Fruit fly (Drosophila melanogaster) whole organism, prepupa: ENCODE measurements around the gene Pp1alpha-96A.

Experiments used
- CG10631 ChIP-seq: fragments of 200-800 bp; sonication (Bioruptor generic); optimal IDR thresholded peaks from 2 replicates; lab custom pipeline; 2016; ENCODE audit warnings: missing biosample characterization, missing genetic modification characterization
- CG10669 ChIP-seq: fragments of 200-800 bp; sonication (Bioruptor generic); optimal IDR thresholded peaks from 3 replicates; lab custom pipeline; 2018; ENCODE audit warnings: missing biosample characterization, mild to moderate bottlenecking, missing genetic modification characterization, moderate library complexity
- CG11294 ChIP-seq: fragments of 200-800 bp; sonication (Bioruptor generic); IDR thresholded peaks from 2 replicates; pipeline ENCODE4 v1.3.6; 2022; ENCODE audit warnings: missing biosample characterization, missing genetic modification characterization
- CG11762 ChIP-seq: fragments of 200-800 bp; sonication (Bioruptor generic); optimal IDR thresholded peaks from 3 replicates; lab custom pipeline; 2016; ENCODE audit warnings: missing biosample characterization, missing genetic modification characterization; ENCODE audit not compliant: insufficient read depth
- CG11902 ChIP-seq: fragments of 200-800 bp; sonication (Bioruptor generic); optimal IDR thresholded peaks from 3 replicates; lab custom pipeline; 2016; ENCODE audit warnings: missing biosample characterization, missing genetic modification characterization
- CG15336 ChIP-seq: fragments of 200-800 bp; sonication (Bioruptor generic); IDR thresholded peaks from 2 replicates; pipeline ENCODE4 v1.3.6; 2022; ENCODE audit warnings: missing biosample characterization, missing genetic modification characterization
- CG1621 ChIP-seq: fragments of 200-800 bp; sonication (Bioruptor generic); optimal IDR thresholded peaks from 3 replicates; lab custom pipeline; 2018; ENCODE audit warnings: missing biosample characterization, mild to moderate bottlenecking, missing genetic modification characterization
- CG16779 ChIP-seq: fragments of 200-800 bp; sonication (Bioruptor generic); optimal IDR thresholded peaks from 3 replicates; lab custom pipeline; 2017; ENCODE audit warnings: missing biosample characterization, mild to moderate bottlenecking, missing genetic modification characterization
- CG3032 ChIP-seq: fragments of 200-800 bp; optimal IDR thresholded peaks from 2 replicates; lab custom pipeline; 2019; ENCODE audit warnings: missing biosample characterization, mild to moderate bottlenecking, missing genetic modification characterization, moderate library complexity
- CG31627 ChIP-seq: fragments of 200-800 bp; sonication (Bioruptor generic); optimal IDR thresholded peaks from 3 replicates; lab custom pipeline; 2016; ENCODE audit warnings: missing biosample characterization, missing genetic modification characterization
- CG32006 ChIP-seq: fragments of 200-800 bp; sonication (Bioruptor generic); optimal IDR thresholded peaks from 3 replicates; lab custom pipeline; 2017; ENCODE audit warnings: missing biosample characterization, mild to moderate bottlenecking, missing genetic modification characterization
- CG3919 ChIP-seq: fragments of 200-800 bp; sonication (Bioruptor generic); optimal IDR thresholded peaks from 3 replicates; lab custom pipeline; 2016; ENCODE audit warnings: missing biosample characterization, missing genetic modification characterization
- CG4318 ChIP-seq: fragments of 200-800 bp; sonication (Bioruptor generic); optimal IDR thresholded peaks from 3 replicates; lab custom pipeline; 2017; ENCODE audit warnings: missing biosample characterization, mild to moderate bottlenecking, missing genetic modification characterization
- CG6163 ChIP-seq: fragments of 200-800 bp; sonication (Bioruptor generic); IDR thresholded peaks from 3 replicates; pipeline ENCODE4 v1.3.6; 2022; ENCODE audit warnings: missing biosample characterization, missing genetic modification characterization
- CG6276 ChIP-seq: fragments of 200-800 bp; sonication (Bioruptor generic); optimal IDR thresholded peaks from 2 replicates; lab custom pipeline; 2017; ENCODE audit warnings: missing biosample characterization, mild to moderate bottlenecking, missing genetic modification characterization
- CG6792 ChIP-seq: fragments of 200-800 bp; sonication (Bioruptor generic); optimal IDR thresholded peaks from 3 replicates; lab custom pipeline; 2016; ENCODE audit warnings: missing biosample characterization, missing genetic modification characterization
- CG6808 ChIP-seq: fragments of 200-800 bp; sonication (Bioruptor generic); optimal IDR thresholded peaks from 3 replicates; lab custom pipeline; 2017; ENCODE audit warnings: missing biosample characterization, missing genetic modification characterization, mild to moderate bottlenecking, moderate library complexity, missing genetic modification reagents
- CG6854 ChIP-seq: fragments of 200-800 bp; sonication (Bioruptor generic); optimal IDR thresholded peaks from 2 replicates; lab custom pipeline; 2017; ENCODE audit warnings: missing biosample characterization, mild to moderate bottlenecking, missing genetic modification characterization
- CG7368 ChIP-seq: fragments of 200-800 bp; sonication (Bioruptor generic); optimal IDR thresholded peaks from 3 replicates; lab custom pipeline; 2016; ENCODE audit warnings: missing biosample characterization, missing genetic modification characterization
- CG8119 ChIP-seq: fragments of 200-800 bp; sonication (Bioruptor generic); IDR thresholded peaks from 3 replicates; pipeline ENCODE4 v1.3.6; 2022; ENCODE audit warnings: missing biosample characterization, missing genetic modification characterization
- CG8319 ChIP-seq: fragments of 200-800 bp; sonication (Bioruptor generic); optimal IDR thresholded peaks from 3 replicates; lab custom pipeline; 2016; ENCODE audit warnings: missing biosample characterization, missing genetic modification characterization
- CG8632 ChIP-seq: fragments of 200-800 bp; sonication (Bioruptor generic); optimal IDR thresholded peaks from 3 replicates; lab custom pipeline; 2016; ENCODE audit warnings: missing biosample characterization, missing genetic modification characterization
- CG9139 ChIP-seq: fragments of 200-800 bp; sonication (Bioruptor generic); optimal IDR thresholded peaks from 3 replicates; lab custom pipeline; 2017; ENCODE audit warnings: missing biosample characterization, mild to moderate bottlenecking, missing genetic modification characterization
- Eip75B ChIP-seq: fragments of 200-800 bp; sonication (Bioruptor generic); optimal IDR thresholded peaks from 3 replicates; lab custom pipeline; 2016; ENCODE audit warnings: missing biosample characterization, missing genetic modification characterization
- Eip93F ChIP-seq: fragments of 200-800 bp; sonication (Bioruptor generic); optimal IDR thresholded peaks from 2 replicates; lab custom pipeline; 2016; ENCODE audit warnings: missing biosample characterization, mild to moderate bottlenecking, missing genetic modification characterization
- Ets96B ChIP-seq: fragments of 200-800 bp; optimal IDR thresholded peaks from 2 replicates; lab custom pipeline; 2019; ENCODE audit warnings: missing biosample characterization, mild to moderate bottlenecking, missing genetic modification characterization, moderate library complexity
- Gug ChIP-seq: fragments of 200-800 bp; sonication (Bioruptor generic); IDR thresholded peaks from 2 replicates; pipeline ENCODE4 v1.3.6; 2022; ENCODE audit warnings: missing biosample characterization, missing genetic modification characterization
- Hr4 ChIP-seq: fragments of 200-800 bp; sonication (Bioruptor generic); optimal IDR thresholded peaks from 3 replicates; lab custom pipeline; 2016; ENCODE audit warnings: missing biosample characterization, missing genetic modification characterization
- Met ChIP-seq: fragments of 200-800 bp; sonication (Bioruptor generic); optimal IDR thresholded peaks from 3 replicates; lab custom pipeline; 2016; ENCODE audit warnings: missing biosample characterization, missing genetic modification characterization
- OdsH ChIP-seq: fragments of 200-800 bp; sonication (Bioruptor generic); optimal IDR thresholded peaks from 3 replicates; lab custom pipeline; 2016; ENCODE audit warnings: missing biosample characterization, missing genetic modification characterization
- Smox ChIP-seq: fragments of 200-800 bp; sonication (Bioruptor generic); optimal IDR thresholded peaks from 3 replicates; lab custom pipeline; 2016; ENCODE audit warnings: missing biosample characterization, missing genetic modification characterization
- Sox102F ChIP-seq: fragments of 200-800 bp; sonication (Bioruptor generic); optimal IDR thresholded peaks from 2 replicates; lab custom pipeline; 2016; ENCODE audit warnings: missing biosample characterization, mild to moderate bottlenecking, missing genetic modification characterization
- Sox14 ChIP-seq: fragments of 200-800 bp; sonication (Bioruptor generic); optimal IDR thresholded peaks from 3 replicates; lab custom pipeline; 2016; ENCODE audit warnings: missing biosample characterization, missing genetic modification characterization
- Sox15 ChIP-seq: fragments of 200-800 bp; sonication (Bioruptor generic); optimal IDR thresholded peaks from 3 replicates; lab custom pipeline; 2016; ENCODE audit warnings: missing biosample characterization, missing genetic modification characterization
- achi ChIP-seq: fragments of 200-800 bp; sonication (Bioruptor generic); optimal IDR thresholded peaks from 3 replicates; lab custom pipeline; 2016; ENCODE audit warnings: missing biosample characterization, missing genetic modification characterization
- acj6 ChIP-seq: fragments of 200-800 bp; sonication (Bioruptor generic); optimal IDR thresholded peaks from 3 replicates; lab custom pipeline; 2016; ENCODE audit warnings: missing biosample characterization, missing genetic modification characterization
- cyc ChIP-seq: fragments of 200-800 bp; sonication (Bioruptor generic); optimal IDR thresholded peaks from 3 replicates; lab custom pipeline; 2016; ENCODE audit warnings: missing biosample characterization, missing genetic modification characterization
- dac ChIP-seq: fragments of 200-800 bp; sonication (Bioruptor generic); optimal IDR thresholded peaks from 2 replicates; lab custom pipeline; 2017; ENCODE audit warnings: missing biosample characterization, mild to moderate bottlenecking, missing genetic modification characterization
- dsx ChIP-seq: fragments of 200-800 bp; optimal IDR thresholded peaks from 3 replicates; lab custom pipeline; 2019; ENCODE audit warnings: missing biosample characterization, mild to moderate bottlenecking, missing genetic modification characterization, moderate library complexity; ENCODE audit not compliant: poor library complexity, severe bottlenecking
- eg ChIP-seq: fragments of 200-800 bp; sonication (Bioruptor generic); IDR thresholded peaks from 3 replicates; pipeline ENCODE4 v1.3.6; 2022; ENCODE audit warnings: missing biosample characterization, missing genetic modification characterization
- esn ChIP-seq: fragments of 200-800 bp; sonication (Bioruptor generic); optimal IDR thresholded peaks from 2 replicates; lab custom pipeline; 2016; ENCODE audit warnings: missing biosample characterization, mild to moderate bottlenecking, missing genetic modification characterization, moderate library complexity
- fd59A ChIP-seq: fragments of 200-800 bp; sonication (Bioruptor generic); optimal IDR thresholded peaks from 2 replicates; lab custom pipeline; 2017; ENCODE audit warnings: missing biosample characterization, mild to moderate bottlenecking, missing genetic modification characterization, missing genetic modification reagents
- fd85E ChIP-seq: fragments of 200-800 bp; sonication (Bioruptor generic); optimal IDR thresholded peaks from 3 replicates; lab custom pipeline; 2016; ENCODE audit warnings: missing biosample characterization, missing genetic modification characterization
- fkh ChIP-seq: fragments of 200-800 bp; sonication (Bioruptor generic); optimal IDR thresholded peaks from 3 replicates; lab custom pipeline; 2017; ENCODE audit warnings: missing biosample characterization, mild to moderate bottlenecking, missing genetic modification characterization, moderate library complexity
- lz ChIP-seq: fragments of 200-800 bp; sonication (Bioruptor generic); optimal IDR thresholded peaks from 3 replicates; lab custom pipeline; 2016; ENCODE audit warnings: missing biosample characterization, missing genetic modification characterization
- net ChIP-seq: fragments of 200-800 bp; sonication (Bioruptor generic); optimal IDR thresholded peaks from 3 replicates; lab custom pipeline; 2016; ENCODE audit warnings: missing biosample characterization, missing genetic modification characterization
- pdm3 ChIP-seq: fragments of 200-800 bp; sonication (Bioruptor generic); optimal IDR thresholded peaks from 3 replicates; lab custom pipeline; 2016; ENCODE audit warnings: missing biosample characterization, missing genetic modification characterization
- salr ChIP-seq, 2 experiments: fragments of 200-800 bp; sonication (Bioruptor generic); optimal IDR thresholded peaks; 3 replicates each; lab custom pipeline; 2016 to 2018; ENCODE audit warnings: missing biosample characterization in 2 of 2, missing genetic modification characterization in 2 of 2, mild to moderate bottlenecking in 1 of 2
- spab ChIP-seq: fragments of 200-800 bp; sonication (Bioruptor generic); optimal IDR thresholded peaks from 2 replicates; lab custom pipeline; 2017; ENCODE audit warnings: missing biosample characterization, mild to moderate bottlenecking, missing genetic modification characterization, missing genetic modification reagents
- ss ChIP-seq, 2 experiments: fragments of 200-800 bp; sonication (Bioruptor generic); optimal IDR thresholded peaks; 2 replicates in 1 of 2; 3 replicates in 1 of 2; lab custom pipeline; 2017 to 2018; ENCODE audit warnings: mild to moderate bottlenecking in 2 of 2, missing biosample characterization in 2 of 2, missing genetic modification characterization in 2 of 2, moderate library complexity in 1 of 2
- svp ChIP-seq: fragments of 200-800 bp; sonication (Bioruptor generic); peaks from one replicate; lab custom pipeline; 2016; ENCODE audit warnings: missing biosample characterization, missing genetic modification characterization
- topi ChIP-seq: fragments of 200-800 bp; sonication (Bioruptor generic); optimal IDR thresholded peaks from 3 replicates; lab custom pipeline; 2016; ENCODE audit warnings: missing biosample characterization, missing genetic modification characterization
- vri ChIP-seq: fragments of 200-800 bp; sonication (Bioruptor generic); optimal IDR thresholded peaks from 3 replicates; lab custom pipeline; 2016; ENCODE audit warnings: missing biosample characterization, mild to moderate bottlenecking, missing genetic modification characterization

Gene Pp1alpha-96A

DNA sequence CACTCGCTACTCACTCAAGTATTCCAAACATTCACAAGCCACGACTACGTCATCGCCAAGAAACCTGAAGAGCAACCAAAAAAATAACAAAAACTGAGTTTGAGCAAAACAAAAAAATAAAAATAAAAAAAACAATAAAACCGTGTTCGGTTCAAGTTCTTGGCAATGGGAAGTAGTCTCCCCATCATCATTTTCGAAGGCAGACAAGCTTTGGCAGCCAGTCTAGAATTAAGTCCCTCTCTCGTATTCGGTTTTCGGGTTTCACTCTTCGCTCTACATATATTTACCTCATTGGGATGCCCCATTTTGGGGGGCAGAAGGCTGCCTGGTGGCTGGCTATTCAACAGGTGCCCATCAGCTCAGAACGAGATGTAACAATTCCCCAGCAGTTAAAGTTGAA, 31.8 kb downstream of the Pp1alpha-96A start:
- no peak for TF ChIP-seq CG31627 (GFP tag; lab: Kevin White, UChicago)
- no peak for TF ChIP-seq Sox15
- peak; percentile 32 for TF ChIP-seq CG8632 (GFP tag; lab: Kevin White, UChicago)
- no peak for TF ChIP-seq fkh (GFP tag; lab: Kevin White, UChicago)
- TF ChIP-seq Sox102F (GFP tag; lab: Kevin White, UChicago) = no peak
- no peak for TF ChIP-seq Eip93F (GFP tag; lab: Kevin White, UChicago)
- TF ChIP-seq CG6276 (GFP tag; lab: Kevin White, UChicago) = no peak
- no peak; the same call in 2 of the 3 replicates for TF ChIP-seq eg (GFP tag; lab: Robert Waterston, UW)
- TF ChIP-seq dsx (GFP tag; lab: Kevin White, UChicago) = peak; percentile 89
- no peak for TF ChIP-seq fd59A
- peak; percentile 92 for TF ChIP-seq CG6808 (GFP tag; lab: Kevin White, UChicago)
- TF ChIP-seq CG15336 (GFP tag; lab: Robert Waterston, UW) = peak; percentile 16; the same call in 1 of the 2 replicates
- no peak for TF ChIP-seq CG11294
- peak; percentile 19 for TF ChIP-seq CG3919 (GFP tag; lab: Kevin White, UChicago)
- TF ChIP-seq salr (GFP tag; optimal IDR thresholded peaks at IDR 0.05; lab: Kevin White, UChicago) = no peak
- peak; percentile 97 to 99 for TF ChIP-seq ss (GFP tag; optimal IDR thresholded peaks at IDR 0.05; lab: Kevin White, UChicago)
- no peak for TF ChIP-seq acj6 (GFP tag; lab: Kevin White, UChicago)
- TF ChIP-seq cyc (GFP tag; lab: Kevin White, UChicago) = no peak
- no peak for TF ChIP-seq CG32006 (GFP tag; lab: Kevin White, UChicago)
- TF ChIP-seq lz (GFP tag; lab: Kevin White, UChicago) = no peak
- no peak for TF ChIP-seq topi (GFP tag; lab: Kevin White, UChicago)
- TF ChIP-seq CG8319 (GFP tag; lab: Kevin White, UChicago) = no peak
- no peak for TF ChIP-seq Hr4
- no peak for TF ChIP-seq CG16779 (tag; lab: Kevin White, UChicago)
- TF ChIP-seq pdm3 (GFP tag; lab: Kevin White, UChicago) = peak; percentile 27
- no peak for TF ChIP-seq CG4318 (GFP tag; lab: Kevin White, UChicago)
- no peak for TF ChIP-seq dac
- TF ChIP-seq Sox14 (GFP tag; lab: Kevin White, UChicago) = no peak
- peak; percentile 4 for TF ChIP-seq achi (GFP tag; lab: Kevin White, UChicago)
- TF ChIP-seq CG9139 = peak; percentile 97
- no peak for TF ChIP-seq svp (GFP tag; lab: Kevin White, UChicago)
- no peak for TF ChIP-seq net
- peak; percentile 76 for TF ChIP-seq CG10669
- peak; percentile 33 for TF ChIP-seq CG7368 (GFP tag; lab: Kevin White, UChicago)
- TF ChIP-seq spab (GFP tag; lab: Kevin White, UChicago) = peak; percentile 83
- no peak; the same call in none of the 3 replicates for TF ChIP-seq CG6163
- TF ChIP-seq CG6854 (GFP tag; lab: Kevin White, UChicago) = peak; percentile 58
- TF ChIP-seq Eip75B (GFP tag; lab: Kevin White, UChicago) = peak; percentile 9
- TF ChIP-seq CG3032 (tag; lab: Kevin White, UChicago) = peak; percentile 61
- no peak for TF ChIP-seq esn (GFP tag; lab: Kevin White, UChicago)
- TF ChIP-seq CG11902 (GFP tag; lab: Kevin White, UChicago) = no peak
- TF ChIP-seq Ets96B (tag; lab: Kevin White, UChicago) = peak; percentile 81
- no peak for TF ChIP-seq CG8119
- peak; percentile 29 for TF ChIP-seq vri (GFP tag; lab: Kevin White, UChicago)
- TF ChIP-seq Smox = no peak
- no peak for TF ChIP-seq Gug (GFP tag; lab: Robert Waterston, UW)
- no peak for TF ChIP-seq fd85E (GFP tag; lab: Kevin White, UChicago)
- TF ChIP-seq CG11762 (GFP tag; lab: Kevin White, UChicago) = no peak
- no peak for TF ChIP-seq CG6792
- TF ChIP-seq CG10631 = no peak
- TF ChIP-seq OdsH (GFP tag; lab: Kevin White, UChicago) = peak; percentile 17
- peak; percentile 77 for TF ChIP-seq CG1621 (tag; lab: Kevin White, UChicago)
- TF ChIP-seq Met (GFP tag; lab: Kevin White, UChicago) = no peak
